Worm (Caenorhabditis elegans) whole organism, L4/young adult: ENCODE results near the gene F21C10.5.

Experiments
- W03F9.2 ChIP-seq: fragments of 150-350 bp; optimal IDR thresholded peaks from 2 replicates; lab custom pipeline; 2014; ENCODE audit warnings: missing biosample characterization, missing genetic modification characterization
- him-1 ChIP-seq: sonication (generic microtip); optimal IDR thresholded peaks from 2 replicates; lab custom pipeline; 2016; ENCODE audit warnings: missing genotype, missing genetic modification reagents, missing genetic modification characterization, missing compliant biosample characterization

- TF ChIP-seq W03F9.2 (tag; lab: Kevin White, UChicago) = no peak
- TF ChIP-seq him-1 = no peak
Measured at ce11 chrV:9094976-9095375, 30.5 kb upstream of the F21C10.5 start.
